Worm (Caenorhabditis elegans) whole organism, young adult: ENCODE measurements around the gene F36H1.12.

ENCODE experiments used
- B0035.1 ChIP-seq: sonication (generic microtip); optimal IDR thresholded peaks from 2 replicates; lab custom pipeline; 2016; ENCODE audit warnings: missing genetic modification characterization, mild to moderate bottlenecking, missing compliant biosample characterization, missing genotype, missing genetic modification reagents
- F49E8.2 ChIP-seq: sonication (generic microtip); optimal IDR thresholded peaks from 3 replicates; lab custom pipeline; 2017; ENCODE audit warnings: missing genetic modification characterization, mild to moderate bottlenecking, missing compliant biosample characterization, antibody characterized with exemption, moderate library complexity; ENCODE audit not compliant: insufficient read depth
- Y53G8AR.9 ChIP-seq: fragments of 200-800 bp; sonication (Bioruptor generic); conservative IDR thresholded peaks from 2 replicates; pipeline ENCODE4 v1.3.6; 2022; ENCODE audit warnings: missing genetic modification reagents, missing genetic modification characterization, missing compliant biosample characterization
- Y56A3A.18 ChIP-seq: fragments of 200-800 bp; sonication (Bioruptor generic); IDR thresholded peaks from 2 replicates; pipeline ENCODE4 v1.3.6; 2022; ENCODE audit warnings: missing genetic modification reagents, missing genetic modification characterization, missing compliant biosample characterization
- atf-7 ChIP-seq: sonication (generic microtip); optimal IDR thresholded peaks from 2 replicates; lab custom pipeline; 2017; ENCODE audit warnings: mild to moderate bottlenecking, missing genetic modification characterization, missing compliant biosample characterization
- athp-1 ChIP-seq: sonication (generic microtip); optimal IDR thresholded peaks from 2 replicates; lab custom pipeline; 2017; ENCODE audit warnings: mild to moderate bottlenecking, missing genetic modification characterization, missing compliant biosample characterization
- attf-5 ChIP-seq: fragments of 200-800 bp; sonication (Bioruptor generic); optimal IDR thresholded peaks from 2 replicates; lab custom pipeline; 2018; ENCODE audit warnings: mild to moderate bottlenecking, missing genetic modification characterization, missing compliant biosample characterization
- bed-1 ChIP-seq: fragments of 200-800 bp; sonication (Bioruptor generic); IDR thresholded peaks from 2 replicates; pipeline ENCODE4 v1.3.6; 2022; ENCODE audit warnings: missing genetic modification reagents, missing genetic modification characterization, missing compliant biosample characterization
- cebp-1 ChIP-seq, 2 experiments: fragments of 200-800 bp in 1 of 2; sonication (Bioruptor generic) in 1 of 2; sonication (generic microtip) in 1 of 2; IDR thresholded peaks in 1 of 2; optimal IDR thresholded peaks in 1 of 2; 2 replicates each; pipeline versions ENCODE4 v1.3.6 to Lab custom; 2017 to 2022; ENCODE audit warnings: missing compliant biosample characterization in 2 of 2, missing genetic modification characterization in 2 of 2, mild to moderate bottlenecking in 1 of 2, missing genetic modification reagents in 1 of 2, moderate library complexity in 1 of 2
- cebp-2 ChIP-seq: fragments of 200-800 bp; sonication (Bioruptor generic); IDR thresholded peaks from 2 replicates; pipeline ENCODE4 v1.3.6; 2022; ENCODE audit warnings: missing genetic modification characterization, missing compliant biosample characterization
- ceh-79 ChIP-seq: sonication (generic microtip); optimal IDR thresholded peaks from 2 replicates; lab custom pipeline; 2017; ENCODE audit warnings: mild to moderate bottlenecking, missing genetic modification characterization, missing compliant biosample characterization
- chd-7 ChIP-seq: sonication (generic microtip); optimal IDR thresholded peaks from 2 replicates; lab custom pipeline; 2016; ENCODE audit warnings: mild to moderate bottlenecking, missing genetic modification characterization, moderate library complexity, missing compliant biosample characterization
- egl-44 ChIP-seq: fragments of 200-800 bp; sonication (Bioruptor generic); IDR thresholded peaks from 2 replicates; pipeline ENCODE4 v1.3.6; 2022; ENCODE audit warnings: missing genetic modification reagents, missing genetic modification characterization, missing compliant biosample characterization
- egrh-3 ChIP-seq: fragments of 200-800 bp; sonication (Bioruptor generic); IDR thresholded peaks from 2 replicates; pipeline ENCODE4 v1.3.6; 2022; ENCODE audit warnings: missing genetic modification reagents, missing genetic modification characterization, missing compliant biosample characterization
- ekl-4 ChIP-seq: fragments of 200-800 bp; sonication (Bioruptor generic); IDR thresholded peaks from 2 replicates; pipeline ENCODE4 v1.3.6; 2022; ENCODE audit warnings: missing genetic modification reagents, missing genetic modification characterization, missing compliant biosample characterization
- fkh-3 ChIP-seq: sonication (generic microtip); optimal IDR thresholded peaks from 2 replicates; lab custom pipeline; 2016; ENCODE audit warnings: mild to moderate bottlenecking, missing genetic modification characterization, missing compliant biosample characterization
- gei-17 ChIP-seq: fragments of 200-800 bp; sonication (Bioruptor generic); optimal IDR thresholded peaks from 2 replicates; lab custom pipeline; 2018; ENCODE audit warnings: mild to moderate bottlenecking, missing genetic modification characterization, missing compliant biosample characterization
- hlh-26 ChIP-seq: fragments of 200-800 bp; sonication (Bioruptor generic); conservative IDR thresholded peaks from 2 replicates; pipeline ENCODE4 v1.3.6; 2022; ENCODE audit warnings: missing genetic modification reagents, missing genetic modification characterization, missing compliant biosample characterization
- hmg-1.2 ChIP-seq: fragments of 200-800 bp; sonication (Bioruptor generic); IDR thresholded peaks from 2 replicates; pipeline ENCODE4 v1.3.6; 2022; ENCODE audit warnings: missing genetic modification reagents, missing genetic modification characterization, missing compliant biosample characterization
- hmg-20 ChIP-seq: fragments of 200-800 bp; sonication (Bioruptor generic); IDR thresholded peaks from 2 replicates; pipeline ENCODE4 v1.3.6; 2022; ENCODE audit warnings: missing genetic modification reagents, missing genetic modification characterization, missing compliant biosample characterization
- lin-35 ChIP-seq, 3 experiments: fragments of 150-350 bp in 2 of 3; sonication (generic microtip) in 1 of 3; optimal IDR thresholded peaks; 2 replicates each; lab custom pipeline; 2014 to 2018; ENCODE audit warnings: missing biosample characterization in 3 of 3, missing genetic modification characterization in 3 of 3, missing genetic modification reagents in 3 of 3
- lin-40 ChIP-seq: sonication (generic microtip); optimal IDR thresholded peaks from 2 replicates; lab custom pipeline; 2016; ENCODE audit warnings: missing genetic modification characterization, mild to moderate bottlenecking, missing compliant biosample characterization, missing genotype, missing genetic modification reagents
- lin-54 ChIP-seq: fragments of 200-800 bp; sonication (Bioruptor generic); optimal IDR thresholded peaks from 2 replicates; lab custom pipeline; 2018; ENCODE audit warnings: mild to moderate bottlenecking, missing genetic modification characterization, missing compliant biosample characterization
- mcd-1 ChIP-seq: fragments of 200-800 bp; sonication (Bioruptor generic); IDR thresholded peaks from 2 replicates; pipeline ENCODE4 v1.3.6; 2022; ENCODE audit warnings: missing genetic modification reagents, missing genetic modification characterization, missing compliant biosample characterization
- mel-28 ChIP-seq: sonication (generic microtip); optimal IDR thresholded peaks from 2 replicates; lab custom pipeline; 2016; ENCODE audit warnings: borderline replicate concordance, mild to moderate bottlenecking, missing genetic modification characterization, missing compliant biosample characterization
- mxl-1 ChIP-seq: sonication (generic microtip); optimal IDR thresholded peaks from 2 replicates; lab custom pipeline; 2016; ENCODE audit warnings: missing genetic modification characterization, missing compliant biosample characterization
- nfya-1 ChIP-seq: sonication (generic microtip); optimal IDR thresholded peaks from 2 replicates; lab custom pipeline; 2017; ENCODE audit warnings: antibody characterized with exemption, missing compliant biosample characterization, missing genetic modification characterization, borderline replicate concordance; ENCODE audit not compliant: insufficient read depth
- nfyb-1 ChIP-seq: fragments of 200-800 bp; sonication (Bioruptor generic); IDR thresholded peaks from 2 replicates; pipeline ENCODE4 v1.3.6; 2022; ENCODE audit warnings: missing genetic modification reagents, missing genetic modification characterization, missing compliant biosample characterization
- nhr-27 ChIP-seq: fragments of 200-800 bp; sonication (Bioruptor generic); optimal IDR thresholded peaks from 2 replicates; lab custom pipeline; 2018; ENCODE audit warnings: mild to moderate bottlenecking, missing genetic modification characterization, moderate library complexity, missing compliant biosample characterization
- nhr-90 ChIP-seq: sonication (generic microtip); optimal IDR thresholded peaks from 2 replicates; lab custom pipeline; 2016; ENCODE audit warnings: missing genotype, mild to moderate bottlenecking, missing genetic modification characterization, missing compliant biosample characterization
- rec-8 ChIP-seq, 2 experiments: sonication (generic microtip); optimal IDR thresholded peaks; 2 replicates each; lab custom pipeline; 2016; ENCODE audit warnings: mild to moderate bottlenecking in 2 of 2, missing genetic modification characterization in 2 of 2, missing genetic modification reagents in 2 of 2, missing genotype in 2 of 2, missing biosample characterization in 1 of 2, missing compliant biosample characterization in 1 of 2, moderate library complexity in 1 of 2
- repo-1 ChIP-seq: sonication (generic microtip); optimal IDR thresholded peaks from 2 replicates; lab custom pipeline; 2017; ENCODE audit warnings: mild to moderate bottlenecking, missing genetic modification characterization, missing compliant biosample characterization
- sea-2 ChIP-seq: fragments of 200-800 bp; sonication (Bioruptor generic); IDR thresholded peaks from 2 replicates; pipeline ENCODE4 v1.3.6; 2022; ENCODE audit warnings: missing genetic modification characterization, missing compliant biosample characterization
- snpc-1.1 ChIP-seq: sonication (generic microtip); optimal IDR thresholded peaks from 2 replicates; lab custom pipeline; 2017; ENCODE audit warnings: missing genetic modification characterization, mild to moderate bottlenecking, missing compliant biosample characterization, antibody characterized with exemption, moderate library complexity, missing genotype, missing genetic modification reagents; ENCODE audit not compliant: insufficient read depth
- snpc-1.3 ChIP-seq: sonication (generic microtip); optimal IDR thresholded peaks from 2 replicates; lab custom pipeline; 2017; ENCODE audit warnings: missing genetic modification characterization, mild to moderate bottlenecking, missing compliant biosample characterization, antibody characterized with exemption, moderate library complexity, missing genotype, missing genetic modification reagents; ENCODE audit not compliant: insufficient read depth
- snpc-4 ChIP-seq, 5 experiments: fragments of 150-350 bp in 1 of 5; sonication (generic microtip) in 4 of 5; optimal IDR thresholded peaks; 2 replicates each; lab custom pipeline; 2014 to 2018; ENCODE audit warnings: missing genetic modification characterization in 5 of 5, missing biosample characterization in 3 of 5, antibody characterized with exemption in 2 of 5, mild to moderate bottlenecking in 2 of 5, missing compliant biosample characterization in 2 of 5, missing genotype in 2 of 5, moderate library complexity in 2 of 5, missing genetic modification reagents in 1 of 5
- tlf-1 ChIP-seq: fragments of 200-800 bp; sonication (Bioruptor generic); optimal IDR thresholded peaks from 2 replicates; lab custom pipeline; 2018; ENCODE audit warnings: mild to moderate bottlenecking, missing genetic modification characterization, missing compliant biosample characterization
- zfh-2 ChIP-seq: fragments of 200-800 bp; sonication (Bioruptor generic); conservative IDR thresholded peaks from 2 replicates; pipeline ENCODE4 v1.3.6; 2022; ENCODE audit warnings: missing genetic modification reagents, missing genetic modification characterization, missing compliant biosample characterization
- zim-3 ChIP-seq: sonication (generic microtip); optimal IDR thresholded peaks from 2 replicates; lab custom pipeline; 2017; ENCODE audit warnings: mild to moderate bottlenecking, missing genetic modification characterization, moderate library complexity, missing compliant biosample characterization
- ztf-18 ChIP-seq: sonication (generic microtip); optimal IDR thresholded peaks from 2 replicates; lab custom pipeline; 2016; ENCODE audit warnings: missing genotype, mild to moderate bottlenecking, missing genetic modification characterization, missing compliant biosample characterization
- ztf-22 ChIP-seq: fragments of 200-800 bp; sonication (Bioruptor generic); optimal IDR thresholded peaks from 2 replicates; lab custom pipeline; 2018; ENCODE audit warnings: mild to moderate bottlenecking, missing genetic modification characterization, moderate library complexity, missing compliant biosample characterization

The F36H1.12 gene

DNA sequence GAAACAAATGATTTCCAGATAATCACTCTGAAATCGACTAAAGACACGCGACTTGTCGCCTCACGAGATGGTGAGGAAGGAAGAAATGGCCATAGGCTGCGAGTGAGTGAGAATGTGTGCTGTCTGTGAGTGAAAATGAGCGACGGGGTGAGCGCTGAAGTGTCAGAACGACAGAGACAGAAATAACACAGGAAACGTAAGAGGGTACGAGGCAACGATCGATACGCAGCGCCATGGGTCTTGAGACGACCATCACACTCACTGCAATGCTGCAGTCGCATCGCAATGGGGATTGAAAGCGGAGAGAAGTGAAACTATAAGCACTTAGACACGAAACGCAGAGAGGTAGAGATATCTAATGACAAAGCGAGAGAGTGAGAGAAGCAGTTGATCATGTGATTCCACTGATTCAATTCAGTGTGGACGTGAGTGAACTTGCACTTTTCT lies 29.3 kb upstream of the F36H1.12 start (continued):
- TF ChIP-seq bed-1 (GFP tag; lab: Robert Waterston, UW) (no peak), snpc-1.1 (no peak), ceh-79 (tag; lab: Kevin White, UChicago) (peak; percentile 46), B0035.1 (tag; lab: Kevin White, UChicago) (peak; percentile 46), snpc-4 (GFP tag; optimal IDR thresholded peaks at IDR 0.05; lab: Kevin White, UChicago) (no peak), snpc-4 (tag; optimal IDR thresholded peaks at IDR 0.05; lab: Kevin White, UChicago) (peak; percentile 47 to 73 (median 58)), nhr-27 (tag; lab: Kevin White, UChicago) (no peak), ztf-22 (peak; percentile 81)

DNA sequence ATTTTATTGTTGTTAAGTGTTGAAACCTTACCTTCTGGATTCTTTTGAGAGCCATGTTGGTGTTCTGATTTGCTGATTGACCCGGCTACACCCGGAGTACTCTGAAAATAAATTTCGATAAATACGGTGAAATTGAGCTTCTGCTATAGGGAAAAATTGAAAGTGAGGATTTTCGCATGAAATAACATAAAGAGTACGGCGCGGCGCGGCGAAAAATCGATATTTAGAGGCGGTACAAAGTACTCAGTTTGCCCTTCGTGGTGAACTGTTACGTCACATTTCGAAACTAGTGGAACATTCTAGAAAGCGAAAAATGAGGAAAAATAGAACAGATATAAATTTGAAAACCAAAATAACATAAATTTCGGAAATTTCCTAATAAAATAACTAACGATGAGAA lies 28.7 kb upstream of the F36H1.12 start, which contains the start of gene let-70:
Gene let-70, minus strand, starts transcription at position 101 of the 400 bp plus-strand sequence.
- TF ChIP-seq cebp-2 (0 out of 2 replicates have a peak, but pooled peaks have one; percentile 20), zim-3 (tag; lab: Kevin White, UChicago) (no peak)

DNA sequence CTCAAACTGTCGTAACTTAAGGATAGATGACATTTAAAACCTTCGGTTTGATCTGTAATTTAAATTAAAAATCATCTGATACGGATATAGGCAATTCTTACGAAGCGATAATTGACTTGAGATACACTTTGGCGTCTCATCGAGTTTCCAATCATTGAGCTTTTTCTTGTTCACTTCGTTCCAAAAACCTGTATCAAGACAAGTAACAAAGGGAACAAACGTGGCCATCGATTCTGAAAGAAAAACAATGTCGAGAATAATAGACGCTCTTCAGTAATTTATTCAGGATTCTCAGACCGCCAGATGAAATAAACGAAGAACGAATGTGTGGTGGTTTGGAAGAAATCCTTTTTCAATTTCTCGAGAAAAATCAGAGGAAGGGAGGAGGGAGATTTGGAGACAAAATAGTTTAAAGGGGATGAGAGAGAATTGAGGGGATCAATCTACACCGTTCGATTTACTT lies 27.4 kb upstream of the F36H1.12 start, which contains the start of gene atg-7:
Gene atg-7, minus strand, starts transcription at position 233 of the 463 bp plus-strand sequence.
- no peak for TF ChIP-seq hlh-26 (GFP tag; lab: Robert Waterston, UW)
- TF ChIP-seq snpc-4 (GFP tag; optimal IDR thresholded peaks at IDR 0.05; lab: Kevin White, UChicago): no peak
- peak in 2 of 4 experiments; percentile 37 to 41 for TF ChIP-seq snpc-4 (tag; optimal IDR thresholded peaks at IDR 0.05; lab: Kevin White, UChicago)
- TF ChIP-seq mel-28 (tag; lab: Kevin White, UChicago): no peak
- no peak for TF ChIP-seq sea-2 (GFP tag; lab: Robert Waterston, UW)
- no peak; the same call in 1 of the 2 replicates for TF ChIP-seq mcd-1 (GFP tag; lab: Robert Waterston, UW)
- no peak for TF ChIP-seq atf-7 (tag; lab: Kevin White, UChicago)
- TF ChIP-seq nfyb-1 (GFP tag; lab: Robert Waterston, UW): peak; percentile 63; the same call in 1 of the 2 replicates
- TF ChIP-seq egrh-3: no peak
- peak; percentile 76 for TF ChIP-seq repo-1 (tag; lab: Kevin White, UChicago)
- TF ChIP-seq zfh-2 (GFP tag; lab: Robert Waterston, UW): no peak
- peak in 1 of 3 experiments; percentile 13 for TF ChIP-seq lin-35 (GFP tag; optimal IDR thresholded peaks at IDR 0.05; lab: Kevin White, UChicago)
- TF ChIP-seq hmg-20 (GFP tag; lab: Robert Waterston, UW): peak; percentile 4; the same call in 1 of the 2 replicates
- TF ChIP-seq Y56A3A.18 (GFP tag; lab: Robert Waterston, UW): 0 out of 2 replicates have a peak, but pooled peaks have one; percentile 18
- peak; percentile 34; the same call in 1 of the 2 replicates for TF ChIP-seq hmg-1.2 (GFP tag; lab: Robert Waterston, UW)
- no peak for TF ChIP-seq cebp-1 (GFP tag; IDR thresholded peaks at IDR 0.05; lab: Robert Waterston, UW)
- peak; percentile 40 for TF ChIP-seq cebp-1 (tag; optimal IDR thresholded peaks at IDR 0.05; lab: Kevin White, UChicago)
- TF ChIP-seq cebp-2: 0 out of 2 replicates have a peak, but pooled peaks have one; percentile 29
- TF ChIP-seq lin-40: peak; percentile 14
- TF ChIP-seq snpc-1.3 (tag; lab: Kevin White, UChicago): peak; percentile 1
- TF ChIP-seq rec-8 (tag; optimal IDR thresholded peaks at IDR 0.05; lab: Kevin White, UChicago): peak in 1 of 2 experiments; percentile 8
- TF ChIP-seq nhr-90 (tag; lab: Kevin White, UChicago): peak; percentile 7
- no peak for TF ChIP-seq fkh-3 (tag; lab: Kevin White, UChicago)
- TF ChIP-seq nfya-1 (tag; lab: Kevin White, UChicago): no peak
- peak; percentile 35 for TF ChIP-seq athp-1 (tag; lab: Kevin White, UChicago)
- TF ChIP-seq gei-17 (GFP tag; lab: Kevin White, UChicago): peak; percentile 4
- peak; percentile 40; the same call in 1 of the 2 replicates for TF ChIP-seq Y53G8AR.9 (GFP tag; lab: Robert Waterston, UW)
- TF ChIP-seq ekl-4 (GFP tag; lab: Robert Waterston, UW): peak; percentile 78
- TF ChIP-seq chd-7 (tag; lab: Kevin White, UChicago): peak; percentile 43
- peak; percentile 70 for TF ChIP-seq tlf-1 (GFP tag; lab: Kevin White, UChicago)
- TF ChIP-seq mxl-1: no peak
- peak; percentile 80 for TF ChIP-seq F49E8.2 (tag; lab: Kevin White, UChicago)
- peak; percentile 43 for TF ChIP-seq lin-54 (GFP tag; lab: Kevin White, UChicago)
- TF ChIP-seq egl-44 (GFP tag; lab: Robert Waterston, UW): no peak
- TF ChIP-seq attf-5 (GFP tag; lab: Kevin White, UChicago): peak; percentile 15
- no peak for TF ChIP-seq ztf-18 (tag; lab: Kevin White, UChicago)
